Worm (Caenorhabditis elegans): ENCODE results near the gene ugt-37.

DNA sequence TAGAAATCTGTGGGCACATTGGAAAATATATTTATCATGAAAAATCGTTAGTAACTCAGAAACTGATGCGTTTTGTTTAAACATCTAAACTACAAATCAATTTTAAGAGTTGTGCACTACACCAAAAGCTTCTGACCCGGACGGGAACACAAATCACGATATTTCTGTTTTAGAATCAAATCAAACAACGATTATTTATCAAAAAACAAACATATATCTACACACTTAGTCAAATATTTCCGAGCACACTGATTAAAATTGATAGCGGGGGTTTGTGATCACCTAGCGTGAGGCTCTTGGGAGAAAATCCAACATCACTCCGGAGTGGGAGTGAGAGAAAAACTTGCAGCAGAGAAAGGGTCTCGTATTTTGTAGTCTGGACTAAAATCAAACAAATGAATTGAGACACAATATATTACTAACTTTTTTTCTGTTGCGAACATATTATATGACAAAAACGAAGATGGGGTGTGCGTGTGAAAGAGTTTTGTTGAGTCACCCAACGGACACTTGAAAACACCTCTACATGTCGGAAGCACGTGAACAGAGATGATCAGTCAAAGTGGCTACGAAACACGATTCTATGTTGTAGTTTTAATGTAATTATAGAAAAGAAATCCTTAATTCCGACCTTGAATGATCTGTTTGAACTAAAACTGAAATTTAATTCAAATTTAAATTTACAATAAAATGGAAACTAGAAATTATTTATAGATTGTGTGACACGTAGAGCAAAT is 49.7 kb downstream of the ugt-37 start:
- no peak for TF ChIP-seq ama-1 (optimal IDR thresholded peaks at IDR 0.05)
- no peak for TF ChIP-seq ceh-36 (tag; optimal IDR thresholded peaks at IDR 0.05)
- no peak for TF ChIP-seq hnd-1 (tag; optimal IDR thresholded peaks at IDR 0.05)
- TF ChIP-seq hmbx-1 (tag; optimal IDR thresholded peaks at IDR 0.05): no peak
- TF ChIP-seq hmg-4 (GFP tag; optimal IDR thresholded peaks at IDR 0.05): no peak
- no peak for TF ChIP-seq aly-1 (tag; optimal IDR thresholded peaks at IDR 0.05)

Data from whole organism, early embryonic.